Worm (Caenorhabditis elegans) whole organism, L3 larva: ENCODE results near the gene svh-11.

ENCODE experiments used
- ceh-9 ChIP-seq: sonication (generic microtip); optimal IDR thresholded peaks from 2 replicates; lab custom pipeline; 2018; ENCODE audit warnings: missing biosample characterization, missing genetic modification characterization
- daf-12 ChIP-seq: fragments of 150-350 bp; optimal IDR thresholded peaks from 2 replicates; lab custom pipeline; 2014; ENCODE audit warnings: missing biosample characterization, missing genetic modification reagents, missing genetic modification characterization
- elt-1 ChIP-seq: fragments of 150-350 bp; optimal IDR thresholded peaks from 2 replicates; lab custom pipeline; 2014; ENCODE audit warnings: missing biosample characterization, missing genetic modification characterization
- fos-1 ChIP-seq: fragments of 150-350 bp; optimal IDR thresholded peaks from 2 replicates; lab custom pipeline; 2014; ENCODE audit warnings: missing biosample characterization, missing genetic modification characterization
- lin-39 ChIP-seq: fragments of 150-350 bp; optimal IDR thresholded peaks from 2 replicates; lab custom pipeline; 2018; ENCODE audit warnings: missing biosample characterization, missing genetic modification reagents, missing genetic modification characterization
- mml-1 ChIP-seq: fragments of 150-350 bp; sonication (generic microtip); optimal IDR thresholded peaks from 3 replicates; lab custom pipeline; 2014; ENCODE audit warnings: missing biosample characterization, missing genetic modification characterization
- nhr-76 ChIP-seq: fragments of 150-350 bp; sonication (generic microtip); optimal IDR thresholded peaks from 5 replicates; lab custom pipeline; 2014; ENCODE audit warnings: missing biosample characterization, missing genetic modification characterization
- unc-39 ChIP-seq: sonication (generic microtip); optimal IDR thresholded peaks from 4 replicates; lab custom pipeline; 2017; ENCODE audit warnings: missing biosample characterization, missing genetic modification characterization
- unc-62 ChIP-seq: fragments of 150-350 bp; sonication (generic microtip); optimal IDR thresholded peaks from 4 replicates; lab custom pipeline; 2014; ENCODE audit warnings: missing biosample characterization, missing genetic modification reagents, missing genetic modification characterization
- ztf-4 ChIP-seq: fragments of 150-350 bp; optimal IDR thresholded peaks from 2 replicates; lab custom pipeline; 2014; ENCODE audit warnings: missing biosample characterization, missing genetic modification characterization

ce11 chrV:2254553-2255124 lies 47.7 kb downstream of the svh-11 start, which contains the start of gene str-253:
- TF ChIP-seq unc-62 (GFP tag; lab: Kevin White, UChicago) (no peak), unc-39 (tag; lab: Kevin White, UChicago) (no peak), ztf-4 (tag; lab: Kevin White, UChicago) (no peak), elt-1 (no peak), daf-12 (tag; lab: Kevin White, UChicago) (no peak), mml-1 (tag; lab: Kevin White, UChicago) (no peak), lin-39 (no peak), fos-1 (tag; lab: Kevin White, UChicago) (no peak), nhr-76 (tag; lab: Kevin White, UChicago) (no peak), ceh-9 (tag; lab: Kevin White, UChicago) (no peak)
